Worm (Caenorhabditis elegans): ENCODE results near the gene col-146.

ce11 chrV:9632348-9632747 is 2.6 kb downstream of the col-146 start:
- TF ChIP-seq tbx-11 (GFP tag; IDR thresholded peaks at IDR 0.05): no peak
- no peak for TF ChIP-seq ets-7 (tag; optimal IDR thresholded peaks at IDR 0.05)
- TF ChIP-seq sea-1 (GFP tag; conservative IDR thresholded peaks at IDR 0.05): no peak
- TF ChIP-seq ama-1 (optimal IDR thresholded peaks at IDR 0.05): no peak
- TF ChIP-seq B0310.2 (tag; optimal IDR thresholded peaks at IDR 0.05): no peak
- TF ChIP-seq scrt-1 (GFP tag; IDR thresholded peaks at IDR 0.05): no peak
- TF ChIP-seq flt-1 (GFP tag; IDR thresholded peaks at IDR 0.05): no peak
- TF ChIP-seq hmg-4 (GFP tag; optimal IDR thresholded peaks at IDR 0.05): no peak
- TF ChIP-seq aly-1 (tag; optimal IDR thresholded peaks at IDR 0.05): no peak
- no peak for TF ChIP-seq tra-4 (tag; optimal IDR thresholded peaks at IDR 0.05)

Data from whole organism, early embryonic.